Fruit fly (Drosophila melanogaster) whole organism: Measurements from ENCODE around the gene CG13643.

Source experiments
- CG8478 ChIP-seq: fragments of >200 bp; optimal IDR thresholded peaks from 2 replicates; lab custom pipeline; 2018; ENCODE audit warnings: inconsistent platforms
- Dll ChIP-seq: fragments of >200 bp; optimal IDR thresholded peaks from 2 replicates; lab custom pipeline; 2017
- EcR ChIP-seq, 2 experiments: fragments of >200 bp; optimal IDR thresholded peaks; 2 replicates each; lab custom pipeline; 2017; ENCODE audit warnings: missing biosample characterization in 2 of 2, missing genetic modification characterization in 2 of 2, missing genetic modification reagents in 2 of 2
- pan ChIP-seq: fragments of >200 bp; optimal IDR thresholded peaks from 2 replicates; lab custom pipeline; 2017
- psq ChIP-seq: fragments of >200 bp; optimal IDR thresholded peaks from 2 replicates; lab custom pipeline; 2017
- usp ChIP-seq: fragments of >200 bp; optimal IDR thresholded peaks from 2 replicates; lab custom pipeline; 2017; ENCODE audit warnings: missing biosample characterization, missing genetic modification characterization, mixed read lengths

DNA sequence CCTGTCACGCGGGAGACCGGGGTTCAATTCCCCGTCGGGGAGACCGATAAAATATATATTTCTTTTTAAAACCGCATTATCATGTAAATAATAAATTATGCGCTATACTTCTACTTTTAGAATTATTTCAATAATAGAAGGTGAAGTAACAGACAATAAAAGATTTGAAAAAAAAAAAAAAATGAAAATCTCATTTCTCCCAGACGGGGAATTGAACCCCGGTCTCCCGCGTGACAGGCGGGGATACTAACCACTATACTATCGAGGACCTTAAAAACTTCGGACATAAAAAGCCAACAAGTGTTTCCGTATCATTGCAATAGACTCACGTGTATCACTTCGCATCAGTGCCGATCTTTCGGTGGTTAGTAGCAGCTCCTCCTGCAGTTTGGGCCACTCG lies 9.1 kb upstream of the CG13643 start:
- TF ChIP-seq pan (lab: Kevin White, UChicago): no peak
- no peak for TF ChIP-seq usp (GFP tag; lab: Kevin White, UChicago)
- no peak for TF ChIP-seq Dll (lab: Kevin White, UChicago)
- TF ChIP-seq EcR (GFP tag; optimal IDR thresholded peaks at IDR 0.05; lab: Kevin White, UChicago): no peak
- no peak for TF ChIP-seq CG8478 (lab: Kevin White, UChicago)
- TF ChIP-seq psq (lab: Kevin White, UChicago): no peak
